Fruit fly (Drosophila melanogaster) whole organism, embryonic: Measurements from ENCODE around the gene Fbp2.

Experiments
- BtbVII ChIP-seq: fragments of 200-800 bp; sonication (Bioruptor generic); optimal IDR thresholded peaks from 3 replicates; lab custom pipeline; 2017; ENCODE audit warnings: missing biosample characterization, mild to moderate bottlenecking, missing genetic modification characterization
- CG10979 ChIP-seq: fragments of 200-800 bp; sonication (Bioruptor generic); optimal IDR thresholded peaks from 2 replicates; lab custom pipeline; 2018; ENCODE audit warnings: missing biosample characterization, mild to moderate bottlenecking, missing genetic modification characterization, moderate library complexity
- CG11695 ChIP-seq: fragments of 200-800 bp; sonication (Bioruptor generic); IDR thresholded peaks from 3 replicates; pipeline ENCODE4 v1.3.6; 2022; ENCODE audit warnings: missing biosample characterization, missing genetic modification characterization
- CG11723 ChIP-seq: fragments of 200-800 bp; sonication (Bioruptor generic); optimal IDR thresholded peaks from 2 replicates; lab custom pipeline; 2017; ENCODE audit warnings: missing biosample characterization, mild to moderate bottlenecking, missing genetic modification characterization
- D ChIP-seq, 2 experiments: fragments of 200-800 bp in 1 of 2; fragments of >200 bp in 1 of 2; sonication (Bioruptor generic) in 1 of 2; optimal IDR thresholded peaks; 2 replicates in 1 of 2; 3 replicates in 1 of 2; lab custom pipeline; 2017; ENCODE audit warnings: mild to moderate bottlenecking in 1 of 2, missing biosample characterization in 1 of 2, missing genetic modification characterization in 1 of 2, missing genetic modification reagents in 1 of 2
- Hr39 ChIP-seq: fragments of >200 bp; optimal IDR thresholded peaks from 2 replicates; lab custom pipeline; 2017
- bbx ChIP-seq: fragments of 200-800 bp; sonication (Bioruptor generic); IDR thresholded peaks from 2 replicates; pipeline ENCODE4 v1.3.6; 2022; ENCODE audit warnings: missing biosample characterization, missing genetic modification characterization; ENCODE audit not compliant: partially characterized antibody
- ci ChIP-seq: fragments of 200-800 bp; sonication (Bioruptor generic); IDR thresholded peaks from 3 replicates; pipeline ENCODE4 v1.3.6; 2022; ENCODE audit warnings: missing biosample characterization, missing genetic modification characterization
- ranshi ChIP-seq: fragments of 200-800 bp; sonication (Bioruptor generic); IDR thresholded peaks from 2 replicates; pipeline ENCODE4 v1.3.6; 2022; ENCODE audit warnings: missing biosample characterization, missing genetic modification characterization

- no peak for TF ChIP-seq bbx (GFP tag; lab: Robert Waterston, UW)
- TF ChIP-seq CG11723 (GFP tag; lab: Kevin White, UChicago): no peak
- TF ChIP-seq ci (GFP tag; lab: Robert Waterston, UW): no peak
- TF ChIP-seq Hr39: no peak
- TF ChIP-seq CG10979 (tag; lab: Kevin White, UChicago): no peak
- TF ChIP-seq CG11695 (GFP tag; lab: Robert Waterston, UW): no peak
- no peak for TF ChIP-seq BtbVII (GFP tag; lab: Kevin White, UChicago)
- TF ChIP-seq D (optimal IDR thresholded peaks at IDR 0.05; lab: Kevin White, UChicago): no peak
- no peak for TF ChIP-seq D (GFP tag; optimal IDR thresholded peaks at IDR 0.05; lab: Kevin White, UChicago)
- no peak for TF ChIP-seq ranshi (GFP tag; lab: Robert Waterston, UW)
These were observed 11.5 kb upstream of the Fbp2 start, which contains the start of gene Shawl for dm6 chr2L:9415053-9415452.
